Worm (Caenorhabditis elegans) whole organism, late embryonic: Measurements from ENCODE around the gene ttr-10.

Source experiments
- F13H6.1 ChIP-seq: sonication (generic microtip); optimal IDR thresholded peaks from 2 replicates; lab custom pipeline; 2016; ENCODE audit warnings: missing genetic modification characterization, missing compliant biosample characterization
- K09A11.1 ChIP-seq: sonication (generic microtip); optimal IDR thresholded peaks from 2 replicates; lab custom pipeline; 2017; ENCODE audit warnings: antibody characterized with exemption, mild to moderate bottlenecking, missing genetic modification characterization, missing compliant biosample characterization; ENCODE audit not compliant: insufficient read depth
- ama-1 ChIP-seq: fragments of 150-350 bp; optimal IDR thresholded peaks from 2 replicates; lab custom pipeline; 2014
- dmd-4 ChIP-seq: sonication (generic microtip); optimal IDR thresholded peaks from 2 replicates; lab custom pipeline; 2016; ENCODE audit warnings: borderline replicate concordance, missing genetic modification characterization, missing compliant biosample characterization
- elt-2 ChIP-seq: sonication (generic microtip); optimal IDR thresholded peaks from 2 replicates; lab custom pipeline; 2016; ENCODE audit warnings: missing genetic modification reagents, missing genetic modification characterization, missing compliant biosample characterization
- fkh-10 ChIP-seq: fragments of 150-350 bp; optimal IDR thresholded peaks from 2 replicates; lab custom pipeline; 2014; ENCODE audit warnings: missing biosample characterization, missing genetic modification reagents, missing genetic modification characterization
- gmeb-2 ChIP-seq: sonication (generic microtip); optimal IDR thresholded peaks from 2 replicates; lab custom pipeline; 2016; ENCODE audit warnings: missing genetic modification characterization, inconsistent platforms, missing compliant biosample characterization
- nfya-1 ChIP-seq: sonication (generic microtip); optimal IDR thresholded peaks from 2 replicates; lab custom pipeline; 2017; ENCODE audit warnings: missing genetic modification characterization, mild to moderate bottlenecking, missing compliant biosample characterization, antibody characterized with exemption, moderate library complexity
- nhr-11 ChIP-seq: fragments of 150-350 bp; optimal IDR thresholded peaks from 2 replicates; lab custom pipeline; 2014; ENCODE audit warnings: missing biosample characterization, missing genetic modification characterization
- pat-9 ChIP-seq: fragments of 200-800 bp; sonication (Bioruptor generic); optimal IDR thresholded peaks from 2 replicates; lab custom pipeline; 2018; ENCODE audit warnings: mild to moderate bottlenecking, missing genetic modification characterization, moderate library complexity, missing compliant biosample characterization
- ref-2 ChIP-seq: sonication (generic microtip); optimal IDR thresholded peaks from 2 replicates; lab custom pipeline; 2016; ENCODE audit warnings: missing genetic modification characterization, missing compliant biosample characterization
- tbx-2 ChIP-seq: sonication (generic microtip); optimal IDR thresholded peaks from 2 replicates; lab custom pipeline; 2016; ENCODE audit warnings: missing genetic modification characterization, missing compliant biosample characterization
- unc-42 ChIP-seq: sonication (generic microtip); optimal IDR thresholded peaks from 2 replicates; lab custom pipeline; 2016; ENCODE audit warnings: missing genotype, missing genetic modification characterization, missing compliant biosample characterization

DNA sequence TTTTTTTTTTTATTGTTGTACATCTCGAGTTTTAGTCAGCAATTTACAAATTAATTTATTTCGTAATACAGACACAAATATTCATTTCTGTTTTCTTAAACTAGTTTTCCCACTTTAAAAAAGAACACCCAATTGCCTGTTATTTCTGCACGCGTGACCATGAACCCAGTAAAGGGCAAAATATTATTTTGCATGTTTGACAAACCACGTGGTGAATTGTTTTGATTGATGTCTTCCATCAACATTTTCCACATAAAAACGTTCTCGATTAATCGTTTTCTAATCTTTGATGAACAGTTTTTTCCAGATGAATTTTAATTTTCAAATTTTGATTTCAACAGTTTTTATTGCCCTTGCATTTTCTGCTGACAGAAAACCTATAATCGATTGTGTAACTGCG is 28.0 kb downstream of the ttr-10 start, which contains the start of gene C54F6.18:
- TF ChIP-seq unc-42 (tag; lab: Kevin White, UChicago) = no peak
- TF ChIP-seq ama-1 (lab: Kevin White, UChicago) = no peak
- no peak for TF ChIP-seq ref-2
- no peak for TF ChIP-seq K09A11.1
- no peak for TF ChIP-seq gmeb-2 (tag; lab: Kevin White, UChicago)
- TF ChIP-seq pat-9 = no peak
- no peak for TF ChIP-seq dmd-4 (tag; lab: Kevin White, UChicago)
- TF ChIP-seq nhr-11 (tag; lab: Kevin White, UChicago) = no peak
- no peak for TF ChIP-seq elt-2 (tag; lab: Kevin White, UChicago)
- TF ChIP-seq F13H6.1 (tag; lab: Kevin White, UChicago) = no peak
- no peak for TF ChIP-seq fkh-10
- TF ChIP-seq nfya-1 = no peak
- no peak for TF ChIP-seq tbx-2 (tag; lab: Kevin White, UChicago)
